Fruit fly (Drosophila melanogaster): Measurements from ENCODE around the gene Sxl.

- TF ChIP-seq dpn (GFP tag; optimal IDR thresholded peaks at IDR 0.05) (no peak), Ptx1 (GFP tag; IDR thresholded peaks at IDR 0.05) (no peak)
Measured at dm6 chrX:7067248-7067647, 30.6 kb downstream of the Sxl start.
